Fruit fly (Drosophila melanogaster) whole organism, embryonic: ENCODE data around the gene CCHa2.
A peak's percentile ranks its signal among the peaks of the same experiment; 100 is the strongest.

Experiments used
- Bdp1 ChIP-seq: fragments of 200-800 bp; sonication (Bioruptor generic); optimal IDR thresholded peaks from 3 replicates; lab custom pipeline; 2016; ENCODE audit warnings: missing biosample characterization, missing genetic modification characterization
- CG10147 ChIP-seq: fragments of 200-800 bp; sonication (Bioruptor generic); optimal IDR thresholded peaks from 2 replicates; lab custom pipeline; 2019; ENCODE audit warnings: missing biosample characterization, mild to moderate bottlenecking, missing genetic modification characterization, moderate library complexity
- CG10959 ChIP-seq: fragments of 200-800 bp; sonication (Bioruptor generic); IDR thresholded peaks from 2 replicates; pipeline ENCODE4 v1.3.6; 2022; ENCODE audit warnings: missing biosample characterization, missing genetic modification characterization
- CG11247 ChIP-seq: fragments of 200-800 bp; sonication (Bioruptor generic); IDR thresholded peaks from 2 replicates; pipeline ENCODE4 v1.3.6; 2022; ENCODE audit warnings: missing biosample characterization, missing genetic modification characterization
- CG11695 ChIP-seq: fragments of 200-800 bp; sonication (Bioruptor generic); IDR thresholded peaks from 3 replicates; pipeline ENCODE4 v1.3.6; 2022; ENCODE audit warnings: missing biosample characterization, missing genetic modification characterization
- CG14441 ChIP-seq: fragments of 200-800 bp; sonication (Bioruptor generic); IDR thresholded peaks from 2 replicates; pipeline ENCODE4 v1.3.6; 2022; ENCODE audit warnings: missing biosample characterization, missing genetic modification characterization
- CG18764 ChIP-seq: fragments of 200-800 bp; sonication (Bioruptor generic); optimal IDR thresholded peaks from 3 replicates; lab custom pipeline; 2016; ENCODE audit warnings: missing biosample characterization, missing genetic modification characterization
- CG30431 ChIP-seq: fragments of 200-800 bp; sonication (Bioruptor generic); optimal IDR thresholded peaks from 2 replicates; lab custom pipeline; 2017; ENCODE audit warnings: missing biosample characterization, missing genetic modification characterization
- CG33213 ChIP-seq: fragments of 200-800 bp; sonication (Bioruptor generic); optimal IDR thresholded peaks from 3 replicates; lab custom pipeline; 2016; ENCODE audit warnings: missing biosample characterization, missing genetic modification characterization
- CG34376 ChIP-seq: fragments of 200-800 bp; sonication (Bioruptor generic); optimal IDR thresholded peaks from 2 replicates; lab custom pipeline; 2018; ENCODE audit warnings: missing biosample characterization, mild to moderate bottlenecking, missing genetic modification characterization
- CG4360 ChIP-seq: fragments of 200-800 bp; sonication (Bioruptor generic); IDR thresholded peaks from 2 replicates; pipeline ENCODE4 v1.3.6; 2022; ENCODE audit warnings: missing biosample characterization, missing genetic modification characterization
- CG8924 ChIP-seq: fragments of 200-800 bp; optimal IDR thresholded peaks from 3 replicates; lab custom pipeline; 2019; ENCODE audit warnings: missing biosample characterization, mild to moderate bottlenecking, missing genetic modification characterization, moderate library complexity
- Dip2 ChIP-seq: fragments of 200-800 bp; sonication (Bioruptor generic); IDR thresholded peaks from 2 replicates; pipeline ENCODE4 v1.3.6; 2022; ENCODE audit warnings: missing biosample characterization, missing genetic modification characterization
- Eip74EF ChIP-seq, 2 experiments: fragments of 200-800 bp in 1 of 2; fragments of >200 bp in 1 of 2; sonication (Bioruptor generic) in 1 of 2; optimal IDR thresholded peaks; 2 replicates each; lab custom pipeline; 2017 to 2019; ENCODE audit warnings: missing biosample characterization in 2 of 2, missing genetic modification characterization in 2 of 2, mild to moderate bottlenecking in 1 of 2, moderate library complexity in 1 of 2
- HLH3B ChIP-seq: fragments of 200-800 bp; sonication (Bioruptor generic); IDR thresholded peaks from 2 replicates; pipeline ENCODE4 v1.3.6; 2022; ENCODE audit warnings: missing biosample characterization, missing genetic modification characterization
- Hand ChIP-seq: fragments of 200-800 bp; sonication (Bioruptor generic); optimal IDR thresholded peaks from 2 replicates; lab custom pipeline; 2017; ENCODE audit warnings: mild to moderate bottlenecking, missing biosample characterization, missing genetic modification reagents, missing genetic modification characterization
- Hmx ChIP-seq: fragments of 200-800 bp; sonication (Bioruptor generic); optimal IDR thresholded peaks from 2 replicates; lab custom pipeline; 2016; ENCODE audit warnings: missing biosample characterization, missing genetic modification characterization
- Lhr ChIP-seq: fragments of 200-800 bp; sonication (Bioruptor generic); optimal IDR thresholded peaks from 3 replicates; lab custom pipeline; 2017; ENCODE audit warnings: mild to moderate bottlenecking, missing biosample characterization, missing genetic modification reagents, missing genetic modification characterization
- NFAT ChIP-seq: fragments of 200-800 bp; sonication (Bioruptor generic); IDR thresholded peaks from 2 replicates; pipeline ENCODE4 v1.3.6; 2022; ENCODE audit warnings: missing biosample characterization, missing genetic modification characterization
- Nf-YC ChIP-seq: fragments of 200-800 bp; optimal IDR thresholded peaks from 3 replicates; lab custom pipeline; 2019; ENCODE audit warnings: missing biosample characterization, mild to moderate bottlenecking, missing genetic modification characterization, moderate library complexity
- Opbp ChIP-seq: fragments of 200-800 bp; sonication (Bioruptor generic); IDR thresholded peaks from 3 replicates; pipeline ENCODE4 v1.3.6; 2022; ENCODE audit warnings: missing biosample characterization, missing genetic modification characterization; ENCODE audit not compliant: partially characterized antibody
- Ravus ChIP-seq: fragments of 200-800 bp; sonication (Bioruptor generic); IDR thresholded peaks from 2 replicates; pipeline ENCODE4 v1.3.6; 2022; ENCODE audit warnings: missing biosample characterization, missing genetic modification characterization
- Ssrp ChIP-seq: fragments of 200-800 bp; sonication (Bioruptor generic); optimal IDR thresholded peaks from 2 replicates; lab custom pipeline; 2018; ENCODE audit warnings: missing biosample characterization, mild to moderate bottlenecking, missing genetic modification characterization, moderate library complexity
- al ChIP-seq: fragments of 200-800 bp; sonication (Bioruptor generic); IDR thresholded peaks from 2 replicates; pipeline ENCODE4 v1.3.6; 2022; ENCODE audit warnings: missing biosample characterization, missing genetic modification characterization
- az2 ChIP-seq: fragments of 200-800 bp; sonication (Bioruptor generic); optimal IDR thresholded peaks from 3 replicates; lab custom pipeline; 2016; ENCODE audit warnings: missing biosample characterization, missing genetic modification characterization
- bowl ChIP-seq: fragments of 200-800 bp; sonication (Bioruptor generic); IDR thresholded peaks from 2 replicates; pipeline ENCODE4 v1.3.6; 2022; ENCODE audit warnings: missing biosample characterization, missing genetic modification characterization
- cato ChIP-seq: fragments of 200-800 bp; sonication (Bioruptor generic); optimal IDR thresholded peaks from 2 replicates; lab custom pipeline; 2016; ENCODE audit warnings: missing biosample characterization, missing genetic modification characterization, borderline replicate concordance
- corto ChIP-seq: fragments of 200-800 bp; sonication (Bioruptor generic); optimal IDR thresholded peaks from 2 replicates; lab custom pipeline; 2016; ENCODE audit warnings: missing biosample characterization, mild to moderate bottlenecking, missing genetic modification characterization, moderate library complexity
- dati ChIP-seq: fragments of 200-800 bp; sonication (Bioruptor generic); IDR thresholded peaks from 2 replicates; pipeline ENCODE4 v1.3.6; 2022; ENCODE audit warnings: missing biosample characterization, missing genetic modification characterization
- dmrt99B ChIP-seq: fragments of 200-800 bp; sonication (Bioruptor generic); optimal IDR thresholded peaks from 2 replicates; lab custom pipeline; 2018; ENCODE audit warnings: missing biosample characterization, mild to moderate bottlenecking, missing genetic modification characterization, moderate library complexity
- eve ChIP-seq, 2 experiments: fragments of >200 bp; optimal IDR thresholded peaks; 2 replicates each; lab custom pipeline; 2017; ENCODE audit warnings: missing biosample characterization in 2 of 2, missing genetic modification characterization in 2 of 2
- fd64A ChIP-seq: fragments of 200-800 bp; sonication (Bioruptor generic); optimal IDR thresholded peaks from 3 replicates; lab custom pipeline; 2018; ENCODE audit warnings: missing biosample characterization, mild to moderate bottlenecking, missing genetic modification characterization
- ftz-f1 ChIP-seq: fragments of 200-800 bp; sonication (Bioruptor generic); optimal IDR thresholded peaks from 2 replicates; lab custom pipeline; 2016; ENCODE audit warnings: missing biosample characterization, missing genetic modification characterization
- gce ChIP-seq: fragments of 200-800 bp; sonication (Bioruptor generic); IDR thresholded peaks from 3 replicates; pipeline ENCODE4 v1.3.6; 2022; ENCODE audit warnings: missing biosample characterization, missing genetic modification characterization
- gcm ChIP-seq: fragments of 200-800 bp; sonication (Bioruptor generic); optimal IDR thresholded peaks from 2 replicates; lab custom pipeline; 2019; ENCODE audit warnings: missing biosample characterization, mild to moderate bottlenecking, missing genetic modification characterization, moderate library complexity
- gro ChIP-seq: fragments of 200-800 bp; sonication (Bioruptor generic); optimal IDR thresholded peaks from 2 replicates; lab custom pipeline; 2016; ENCODE audit warnings: missing biosample characterization, missing genetic modification characterization
- gt ChIP-seq: fragments of 200-800 bp; sonication (Bioruptor generic); IDR thresholded peaks from 2 replicates; pipeline ENCODE4 v1.3.6; 2022; ENCODE audit warnings: missing biosample characterization, missing genetic modification characterization
- hb ChIP-seq: fragments of 200-800 bp; sonication (Bioruptor generic); IDR thresholded peaks from 3 replicates; pipeline ENCODE4 v1.3.6; 2022; ENCODE audit warnings: missing biosample characterization, missing genetic modification characterization; ENCODE audit not compliant: partially characterized antibody
- hkb ChIP-seq, 2 experiments: fragments of 200-800 bp in 1 of 2; fragments of >200 bp in 1 of 2; sonication (Bioruptor generic) in 1 of 2; IDR thresholded peaks in 1 of 2; optimal IDR thresholded peaks in 1 of 2; 2 replicates each; pipeline versions ENCODE4 v1.3.6 to Lab custom; 2017 to 2022; ENCODE audit warnings: missing biosample characterization in 1 of 2, missing genetic modification characterization in 1 of 2
- insv ChIP-seq, 2 experiments: fragments of 200-800 bp; sonication (Bioruptor generic); optimal IDR thresholded peaks; 3 replicates each; lab custom pipeline; 2016 to 2018; ENCODE audit warnings: missing biosample characterization in 2 of 2, missing genetic modification characterization in 2 of 2
- lab ChIP-seq: fragments of 200-800 bp; sonication (Bioruptor generic); optimal IDR thresholded peaks from 3 replicates; lab custom pipeline; 2017; ENCODE audit warnings: missing biosample characterization, missing genetic modification characterization, mild to moderate bottlenecking, moderate library complexity, missing genetic modification reagents
- p53 ChIP-seq: fragments of 200-800 bp; sonication (Bioruptor generic); optimal IDR thresholded peaks from 2 replicates; lab custom pipeline; 2016; ENCODE audit warnings: missing biosample characterization, missing genetic modification characterization
- pum ChIP-seq: fragments of 200-800 bp; sonication (Bioruptor generic); optimal IDR thresholded peaks from 2 replicates; lab custom pipeline; 2016; ENCODE audit warnings: missing biosample characterization, missing genetic modification characterization
- row ChIP-seq: fragments of 200-800 bp; sonication (Bioruptor generic); IDR thresholded peaks from 3 replicates; pipeline ENCODE4 v1.3.6; 2022; ENCODE audit warnings: missing biosample characterization, missing genetic modification characterization
- sd ChIP-seq: fragments of 200-800 bp; sonication (Bioruptor generic); optimal IDR thresholded peaks from 3 replicates; lab custom pipeline; 2018; ENCODE audit warnings: missing biosample characterization, mild to moderate bottlenecking, missing genetic modification characterization, moderate library complexity
- sim ChIP-seq: fragments of 200-800 bp; sonication (Bioruptor generic); IDR thresholded peaks from 2 replicates; pipeline ENCODE4 v1.3.6; 2022; ENCODE audit warnings: missing biosample characterization, missing genetic modification characterization
- so ChIP-seq: fragments of 200-800 bp; sonication (Bioruptor generic); IDR thresholded peaks from 3 replicates; pipeline ENCODE4 v1.3.6; 2022; ENCODE audit warnings: missing biosample characterization, missing genetic modification characterization
- sqz ChIP-seq: fragments of 200-800 bp; sonication (Bioruptor generic); optimal IDR thresholded peaks from 3 replicates; lab custom pipeline; 2018; ENCODE audit warnings: missing biosample characterization, mild to moderate bottlenecking, missing genetic modification characterization
- tup ChIP-seq: fragments of 200-800 bp; sonication (Bioruptor generic); optimal IDR thresholded peaks from 2 replicates; lab custom pipeline; 2016; ENCODE audit warnings: missing biosample characterization, mild to moderate bottlenecking, missing genetic modification characterization, moderate library complexity
- zfh2 ChIP-seq: fragments of 200-800 bp; sonication (Bioruptor generic); optimal IDR thresholded peaks from 2 replicates; lab custom pipeline; 2016; ENCODE audit warnings: missing biosample characterization, missing genetic modification characterization

Gene CCHa2

DNA sequence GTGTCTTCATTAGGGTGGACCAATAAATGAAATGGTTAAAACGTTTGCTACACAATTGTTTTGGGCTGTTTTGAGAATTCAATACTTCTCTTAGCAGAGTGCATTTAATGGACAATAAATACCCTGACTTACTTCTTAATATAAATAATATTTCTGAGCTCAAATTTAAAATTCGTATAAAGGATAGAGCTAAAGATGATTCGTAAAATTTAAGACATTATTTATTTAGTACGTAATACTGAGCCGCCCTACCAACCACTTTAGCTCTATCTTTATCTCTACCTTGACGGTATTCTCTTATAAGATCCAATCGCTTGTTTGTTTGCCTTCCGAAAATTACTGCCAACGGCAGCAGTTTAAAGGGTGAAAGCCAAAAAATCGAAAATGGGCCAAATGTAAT lies 38.6 kb upstream of the CCHa2 start (continued):
- TF ChIP-seq gro (GFP tag; lab: Kevin White, UChicago) (no peak), Opbp (GFP tag; lab: Robert Waterston, UW) (no peak), lab (peak; percentile 82), dati (GFP tag; lab: Robert Waterston, UW) (no peak; the same call in 1 of the 2 replicates), CG34376 (GFP tag; lab: Kevin White, UChicago) (peak; percentile 12), insv (GFP tag; optimal IDR thresholded peaks at IDR 0.05; lab: Kevin White, UChicago) (peak in 1 of 2 experiments; percentile 24), CG30431 (GFP tag; lab: Kevin White, UChicago) (peak; percentile 62), eve (GFP tag; optimal IDR thresholded peaks at IDR 0.05; lab: Kevin White, UChicago) (no peak), Eip74EF (GFP tag; optimal IDR thresholded peaks at IDR 0.05; lab: Kevin White, UChicago) (peak in 1 of 2 experiments; percentile 65), gce (GFP tag; lab: Robert Waterston, UW) (0 out of 3 replicates have a peak, but pooled peaks have one; percentile 20), dmrt99B (peak; percentile 73), ftz-f1 (no peak), CG10147 (GFP tag; lab: Kevin White, UChicago) (peak; percentile 70), Ssrp (peak; percentile 86), gcm (peak; percentile 89), gt (GFP tag; lab: Robert Waterston, UW) (no peak), corto (no peak), CG11695 (GFP tag; lab: Robert Waterston, UW) (peak; percentile 86), al (GFP tag; lab: Robert Waterston, UW) (peak; percentile 55), hkb (optimal IDR thresholded peaks at IDR 0.05; lab: Kevin White, UChicago) (no peak), hkb (GFP tag; IDR thresholded peaks at IDR 0.05; lab: Robert Waterston, UW) (peak; percentile 88), Dip2 (GFP tag; lab: Robert Waterston, UW) (no peak), sqz (GFP tag; lab: Kevin White, UChicago) (peak; percentile 42), Hmx (GFP tag; lab: Kevin White, UChicago) (no peak), CG11247 (GFP tag; lab: Robert Waterston, UW) (peak; percentile 49), Bdp1 (peak; percentile 44), Hand (GFP tag; lab: Kevin White, UChicago) (peak; percentile 60), zfh2 (GFP tag; lab: Kevin White, UChicago) (peak; percentile 31), sim (GFP tag; lab: Robert Waterston, UW) (peak; percentile 69; the same call in 1 of the 2 replicates), tup (GFP tag; lab: Kevin White, UChicago) (no peak), bowl (GFP tag; lab: Robert Waterston, UW) (peak; percentile 6; the same call in 1 of the 2 replicates), hb (GFP tag; lab: Robert Waterston, UW) (no peak), p53 (GFP tag; lab: Kevin White, UChicago) (no peak), CG33213 (GFP tag; lab: Kevin White, UChicago) (no peak), NFAT (GFP tag; lab: Robert Waterston, UW) (0 out of 2 replicates have a peak, but pooled peaks have one; percentile 12), CG10959 (GFP tag; lab: Robert Waterston, UW) (no peak), fd64A (GFP tag; lab: Kevin White, UChicago) (peak; percentile 31), CG4360 (GFP tag; lab: Robert Waterston, UW) (no peak), Ravus (GFP tag; lab: Robert Waterston, UW) (no peak; the same call in 1 of the 2 replicates), cato (GFP tag; lab: Kevin White, UChicago) (peak; percentile 63), CG14441 (GFP tag; lab: Robert Waterston, UW) (peak; percentile 83), CG8924 (tag; lab: Kevin White, UChicago) (peak; percentile 89), CG18764 (GFP tag; lab: Kevin White, UChicago) (peak; percentile 23), az2 (GFP tag; lab: Kevin White, UChicago) (peak; percentile 84), sd (tag; lab: Kevin White, UChicago) (peak; percentile 55), row (GFP tag; lab: Robert Waterston, UW) (peak; percentile 87), Nf-YC (tag; lab: Kevin White, UChicago) (peak; percentile 70), pum (GFP tag; lab: Kevin White, UChicago) (peak; percentile 29), so (peak; percentile 89), Lhr (GFP tag; lab: Kevin White, UChicago) (peak; percentile 53), HLH3B (peak; percentile 58)
